Worm (Caenorhabditis elegans) whole organism, L4 larva: ENCODE measurements around the gene B0024.15.

Experiments
- Y105C5A.15 ChIP-seq: fragments of 200-800 bp; sonication (Bioruptor generic); IDR thresholded peaks from 2 replicates; pipeline ENCODE4 v1.3.6; 2022; ENCODE audit warnings: missing genetic modification characterization, missing compliant biosample characterization
- ama-1 ChIP-seq: fragments of 150-350 bp; optimal IDR thresholded peaks from 2 replicates; lab custom pipeline; 2014; ENCODE audit warnings: inconsistent platforms, mixed read lengths
- dmd-9 ChIP-seq: fragments of 200-800 bp; sonication (Bioruptor generic); IDR thresholded peaks from 2 replicates; pipeline ENCODE4 v1.3.6; 2022; ENCODE audit warnings: missing genetic modification reagents, missing genetic modification characterization, missing compliant biosample characterization
- egl-27 ChIP-seq: sonication (generic microtip); optimal IDR thresholded peaks from 3 replicates; lab custom pipeline; 2017; ENCODE audit warnings: missing biosample characterization, missing genetic modification reagents, missing genetic modification characterization
- gei-8 ChIP-seq: fragments of 200-800 bp; sonication (Bioruptor generic); optimal IDR thresholded peaks from 2 replicates; lab custom pipeline; 2018; ENCODE audit warnings: mild to moderate bottlenecking, missing genetic modification characterization, missing compliant biosample characterization
- hlh-30 ChIP-seq: sonication (generic microtip); optimal IDR thresholded peaks from 2 replicates; lab custom pipeline; 2017; ENCODE audit warnings: antibody characterized with exemption, mild to moderate bottlenecking, missing genetic modification characterization, missing compliant biosample characterization; ENCODE audit not compliant: insufficient read depth
- lin-1 ChIP-seq: fragments of 200-800 bp; sonication (Bioruptor generic); IDR thresholded peaks from 2 replicates; pipeline ENCODE4 v1.3.6; 2022; ENCODE audit warnings: missing genetic modification reagents, missing genetic modification characterization, missing compliant biosample characterization
- lin-15B ChIP-seq: fragments of 150-350 bp; sonication (generic microtip); optimal IDR thresholded peaks from 3 replicates; lab custom pipeline; 2014; ENCODE audit warnings: missing biosample characterization, missing genetic modification characterization
- mxl-2 ChIP-seq: fragments of 200-800 bp; sonication (Bioruptor generic); conservative IDR thresholded peaks from 2 replicates; pipeline ENCODE4 v1.3.6; 2022; ENCODE audit warnings: missing genetic modification reagents, missing genetic modification characterization, missing compliant biosample characterization
- unc-39 ChIP-seq: sonication (generic microtip); optimal IDR thresholded peaks from 2 replicates; lab custom pipeline; 2017; ENCODE audit warnings: missing biosample characterization, missing genetic modification characterization
- zag-1 ChIP-seq: fragments of 150-350 bp; optimal IDR thresholded peaks from 2 replicates; lab custom pipeline; 2014; ENCODE audit warnings: missing biosample characterization, missing genetic modification characterization

ce11 chrV:10319434-10319833, 29.6 kb downstream of the B0024.15 start, which contains the start of gene B0024.11:
- TF ChIP-seq gei-8 (GFP tag; lab: Kevin White, UChicago) (no peak), Y105C5A.15 (GFP tag; lab: Robert Waterston, UW) (no peak), lin-1 (no peak), hlh-30 (tag; lab: Kevin White, UChicago) (no peak), zag-1 (no peak), egl-27 (tag; lab: Kevin White, UChicago) (no peak), lin-15B (tag; lab: Kevin White, UChicago) (no peak), dmd-9 (no peak), ama-1 (lab: Kevin White, UChicago) (no peak), mxl-2 (GFP tag; lab: Robert Waterston, UW) (no peak), unc-39 (tag; lab: Kevin White, UChicago) (no peak)
